Fruit fly (Drosophila melanogaster) whole organism, prepupa: Measurements from ENCODE around the gene gNacalpha.

Experiments
- Blimp-1 ChIP-seq: fragments of 200-800 bp; sonication (Bioruptor generic); optimal IDR thresholded peaks from 3 replicates; lab custom pipeline; 2017; ENCODE audit warnings: missing biosample characterization, missing genetic modification characterization, mild to moderate bottlenecking, moderate library complexity, missing genetic modification reagents
- CG11294 ChIP-seq: fragments of 200-800 bp; sonication (Bioruptor generic); IDR thresholded peaks from 2 replicates; pipeline ENCODE4 v1.3.6; 2022; ENCODE audit warnings: missing biosample characterization, missing genetic modification characterization
- CG11762 ChIP-seq: fragments of 200-800 bp; sonication (Bioruptor generic); optimal IDR thresholded peaks from 3 replicates; lab custom pipeline; 2016; ENCODE audit warnings: missing biosample characterization, missing genetic modification characterization; ENCODE audit not compliant: insufficient read depth
- CG15336 ChIP-seq: fragments of 200-800 bp; sonication (Bioruptor generic); IDR thresholded peaks from 2 replicates; pipeline ENCODE4 v1.3.6; 2022; ENCODE audit warnings: missing biosample characterization, missing genetic modification characterization
- CG31627 ChIP-seq: fragments of 200-800 bp; sonication (Bioruptor generic); optimal IDR thresholded peaks from 3 replicates; lab custom pipeline; 2016; ENCODE audit warnings: missing biosample characterization, missing genetic modification characterization
- CG32006 ChIP-seq: fragments of 200-800 bp; sonication (Bioruptor generic); optimal IDR thresholded peaks from 3 replicates; lab custom pipeline; 2017; ENCODE audit warnings: missing biosample characterization, mild to moderate bottlenecking, missing genetic modification characterization
- CG34406 ChIP-seq: fragments of 200-800 bp; sonication (Bioruptor generic); optimal IDR thresholded peaks from 3 replicates; lab custom pipeline; 2016; ENCODE audit warnings: missing biosample characterization, missing genetic modification characterization
- CG4318 ChIP-seq: fragments of 200-800 bp; sonication (Bioruptor generic); optimal IDR thresholded peaks from 3 replicates; lab custom pipeline; 2017; ENCODE audit warnings: missing biosample characterization, mild to moderate bottlenecking, missing genetic modification characterization
- CG6163 ChIP-seq: fragments of 200-800 bp; sonication (Bioruptor generic); IDR thresholded peaks from 3 replicates; pipeline ENCODE4 v1.3.6; 2022; ENCODE audit warnings: missing biosample characterization, missing genetic modification characterization
- CG6276 ChIP-seq: fragments of 200-800 bp; sonication (Bioruptor generic); optimal IDR thresholded peaks from 2 replicates; lab custom pipeline; 2017; ENCODE audit warnings: missing biosample characterization, mild to moderate bottlenecking, missing genetic modification characterization
- CG6808 ChIP-seq: fragments of 200-800 bp; sonication (Bioruptor generic); optimal IDR thresholded peaks from 3 replicates; lab custom pipeline; 2017; ENCODE audit warnings: missing biosample characterization, missing genetic modification characterization, mild to moderate bottlenecking, moderate library complexity, missing genetic modification reagents
- CG6854 ChIP-seq: fragments of 200-800 bp; sonication (Bioruptor generic); optimal IDR thresholded peaks from 2 replicates; lab custom pipeline; 2017; ENCODE audit warnings: missing biosample characterization, mild to moderate bottlenecking, missing genetic modification characterization
- CG7368 ChIP-seq: fragments of 200-800 bp; sonication (Bioruptor generic); optimal IDR thresholded peaks from 3 replicates; lab custom pipeline; 2016; ENCODE audit warnings: missing biosample characterization, missing genetic modification characterization
- CG8119 ChIP-seq: fragments of 200-800 bp; sonication (Bioruptor generic); IDR thresholded peaks from 3 replicates; pipeline ENCODE4 v1.3.6; 2022; ENCODE audit warnings: missing biosample characterization, missing genetic modification characterization
- CG8319 ChIP-seq: fragments of 200-800 bp; sonication (Bioruptor generic); optimal IDR thresholded peaks from 3 replicates; lab custom pipeline; 2016; ENCODE audit warnings: missing biosample characterization, missing genetic modification characterization
- CG8632 ChIP-seq: fragments of 200-800 bp; sonication (Bioruptor generic); optimal IDR thresholded peaks from 3 replicates; lab custom pipeline; 2016; ENCODE audit warnings: missing biosample characterization, missing genetic modification characterization
- CG9139 ChIP-seq: fragments of 200-800 bp; sonication (Bioruptor generic); optimal IDR thresholded peaks from 3 replicates; lab custom pipeline; 2017; ENCODE audit warnings: missing biosample characterization, mild to moderate bottlenecking, missing genetic modification characterization
- Eip78C ChIP-seq: fragments of 200-800 bp; sonication (Bioruptor generic); peaks from one replicate; lab custom pipeline; 2016; ENCODE audit warnings: missing biosample characterization, missing genetic modification characterization
- Ets21C ChIP-seq: fragments of 200-800 bp; sonication (Bioruptor generic); optimal IDR thresholded peaks from 3 replicates; lab custom pipeline; 2016; ENCODE audit warnings: missing biosample characterization, missing genetic modification characterization
- Ets96B ChIP-seq: fragments of 200-800 bp; optimal IDR thresholded peaks from 2 replicates; lab custom pipeline; 2019; ENCODE audit warnings: missing biosample characterization, mild to moderate bottlenecking, missing genetic modification characterization, moderate library complexity
- Gug ChIP-seq: fragments of 200-800 bp; sonication (Bioruptor generic); IDR thresholded peaks from 2 replicates; pipeline ENCODE4 v1.3.6; 2022; ENCODE audit warnings: missing biosample characterization, missing genetic modification characterization
- Hr38 ChIP-seq: sonication (Bioruptor generic); optimal IDR thresholded peaks from 2 replicates; lab custom pipeline; 2016; ENCODE audit warnings: missing biosample characterization, missing genetic modification characterization
- Hr39 ChIP-seq: fragments of 200-800 bp; sonication (Bioruptor generic); optimal IDR thresholded peaks from 2 replicates; lab custom pipeline; 2016; ENCODE audit warnings: missing biosample characterization, missing genetic modification characterization
- Hr4 ChIP-seq: fragments of 200-800 bp; sonication (Bioruptor generic); optimal IDR thresholded peaks from 3 replicates; lab custom pipeline; 2016; ENCODE audit warnings: missing biosample characterization, missing genetic modification characterization
- Lpt ChIP-seq: fragments of 200-800 bp; sonication (Bioruptor generic); optimal IDR thresholded peaks from 3 replicates; lab custom pipeline; 2016; ENCODE audit warnings: missing biosample characterization, missing genetic modification characterization
- Met ChIP-seq: fragments of 200-800 bp; sonication (Bioruptor generic); optimal IDR thresholded peaks from 3 replicates; lab custom pipeline; 2016; ENCODE audit warnings: missing biosample characterization, missing genetic modification characterization
- OdsH ChIP-seq: fragments of 200-800 bp; sonication (Bioruptor generic); optimal IDR thresholded peaks from 3 replicates; lab custom pipeline; 2016; ENCODE audit warnings: missing biosample characterization, missing genetic modification characterization
- Sox102F ChIP-seq: fragments of 200-800 bp; sonication (Bioruptor generic); optimal IDR thresholded peaks from 2 replicates; lab custom pipeline; 2016; ENCODE audit warnings: missing biosample characterization, mild to moderate bottlenecking, missing genetic modification characterization
- achi ChIP-seq: fragments of 200-800 bp; sonication (Bioruptor generic); optimal IDR thresholded peaks from 3 replicates; lab custom pipeline; 2016; ENCODE audit warnings: missing biosample characterization, missing genetic modification characterization
- acj6 ChIP-seq: fragments of 200-800 bp; sonication (Bioruptor generic); optimal IDR thresholded peaks from 3 replicates; lab custom pipeline; 2016; ENCODE audit warnings: missing biosample characterization, missing genetic modification characterization
- cyc ChIP-seq: fragments of 200-800 bp; sonication (Bioruptor generic); optimal IDR thresholded peaks from 3 replicates; lab custom pipeline; 2016; ENCODE audit warnings: missing biosample characterization, missing genetic modification characterization
- dac ChIP-seq: fragments of 200-800 bp; sonication (Bioruptor generic); optimal IDR thresholded peaks from 2 replicates; lab custom pipeline; 2017; ENCODE audit warnings: missing biosample characterization, mild to moderate bottlenecking, missing genetic modification characterization
- dsx ChIP-seq: fragments of 200-800 bp; optimal IDR thresholded peaks from 3 replicates; lab custom pipeline; 2019; ENCODE audit warnings: missing biosample characterization, mild to moderate bottlenecking, missing genetic modification characterization, moderate library complexity; ENCODE audit not compliant: poor library complexity, severe bottlenecking
- esn ChIP-seq: fragments of 200-800 bp; sonication (Bioruptor generic); optimal IDR thresholded peaks from 2 replicates; lab custom pipeline; 2016; ENCODE audit warnings: missing biosample characterization, mild to moderate bottlenecking, missing genetic modification characterization, moderate library complexity
- fd85E ChIP-seq: fragments of 200-800 bp; sonication (Bioruptor generic); optimal IDR thresholded peaks from 3 replicates; lab custom pipeline; 2016; ENCODE audit warnings: missing biosample characterization, missing genetic modification characterization
- fkh ChIP-seq: fragments of 200-800 bp; sonication (Bioruptor generic); optimal IDR thresholded peaks from 3 replicates; lab custom pipeline; 2017; ENCODE audit warnings: missing biosample characterization, mild to moderate bottlenecking, missing genetic modification characterization, moderate library complexity
- lz ChIP-seq: fragments of 200-800 bp; sonication (Bioruptor generic); optimal IDR thresholded peaks from 3 replicates; lab custom pipeline; 2016; ENCODE audit warnings: missing biosample characterization, missing genetic modification characterization
- net ChIP-seq: fragments of 200-800 bp; sonication (Bioruptor generic); optimal IDR thresholded peaks from 3 replicates; lab custom pipeline; 2016; ENCODE audit warnings: missing biosample characterization, missing genetic modification characterization
- pdm3 ChIP-seq: fragments of 200-800 bp; sonication (Bioruptor generic); optimal IDR thresholded peaks from 3 replicates; lab custom pipeline; 2016; ENCODE audit warnings: missing biosample characterization, missing genetic modification characterization
- spab ChIP-seq: fragments of 200-800 bp; sonication (Bioruptor generic); optimal IDR thresholded peaks from 2 replicates; lab custom pipeline; 2017; ENCODE audit warnings: missing biosample characterization, mild to moderate bottlenecking, missing genetic modification characterization, missing genetic modification reagents
- ss ChIP-seq, 2 experiments: fragments of 200-800 bp; sonication (Bioruptor generic); optimal IDR thresholded peaks; 2 replicates in 1 of 2; 3 replicates in 1 of 2; lab custom pipeline; 2017 to 2018; ENCODE audit warnings: mild to moderate bottlenecking in 2 of 2, missing biosample characterization in 2 of 2, missing genetic modification characterization in 2 of 2, moderate library complexity in 1 of 2
- svp ChIP-seq: fragments of 200-800 bp; sonication (Bioruptor generic); peaks from one replicate; lab custom pipeline; 2016; ENCODE audit warnings: missing biosample characterization, missing genetic modification characterization
- vri ChIP-seq: fragments of 200-800 bp; sonication (Bioruptor generic); optimal IDR thresholded peaks from 3 replicates; lab custom pipeline; 2016; ENCODE audit warnings: missing biosample characterization, mild to moderate bottlenecking, missing genetic modification characterization

Gene gNacalpha

DNA sequence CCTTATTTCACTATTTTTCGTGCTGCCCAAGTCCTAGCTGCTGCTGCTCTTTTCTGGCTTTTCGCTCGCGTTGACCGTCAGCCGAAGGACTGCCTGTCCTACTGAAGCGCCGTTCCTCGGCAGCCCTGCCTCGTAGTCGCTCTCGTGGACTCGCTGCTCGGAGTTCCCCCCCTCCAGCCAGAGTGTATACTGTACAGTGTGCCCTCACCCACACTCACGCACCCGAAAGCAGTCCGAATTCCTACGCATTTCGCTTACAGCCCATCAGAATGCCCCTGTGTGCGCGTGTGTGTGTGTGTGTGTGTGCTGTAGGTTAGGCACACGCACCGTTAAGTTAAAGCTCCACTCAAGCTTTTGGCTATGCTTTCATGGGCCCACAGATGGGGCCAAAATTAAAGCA, 10.9 kb downstream of the gNacalpha start, which contains the start of gene IA-2:
IA-2 (minus strand) TSS at position 89 of the 400 bp plus-strand sequence.
- TF ChIP-seq Eip78C (GFP tag; lab: Kevin White, UChicago) (no peak), spab (no peak), svp (GFP tag; lab: Kevin White, UChicago) (no peak), lz (no peak), Met (GFP tag; lab: Kevin White, UChicago) (no peak), Ets21C (GFP tag; lab: Kevin White, UChicago) (no peak), CG15336 (GFP tag; lab: Robert Waterston, UW) (no peak), CG7368 (GFP tag; lab: Kevin White, UChicago) (no peak), dsx (GFP tag; lab: Kevin White, UChicago) (no peak), CG9139 (GFP tag; lab: Kevin White, UChicago) (no peak), Hr39 (GFP tag; lab: Kevin White, UChicago) (no peak), CG11762 (GFP tag; lab: Kevin White, UChicago) (no peak), ss (GFP tag; optimal IDR thresholded peaks at IDR 0.05; lab: Kevin White, UChicago) (no peak)

DNA sequence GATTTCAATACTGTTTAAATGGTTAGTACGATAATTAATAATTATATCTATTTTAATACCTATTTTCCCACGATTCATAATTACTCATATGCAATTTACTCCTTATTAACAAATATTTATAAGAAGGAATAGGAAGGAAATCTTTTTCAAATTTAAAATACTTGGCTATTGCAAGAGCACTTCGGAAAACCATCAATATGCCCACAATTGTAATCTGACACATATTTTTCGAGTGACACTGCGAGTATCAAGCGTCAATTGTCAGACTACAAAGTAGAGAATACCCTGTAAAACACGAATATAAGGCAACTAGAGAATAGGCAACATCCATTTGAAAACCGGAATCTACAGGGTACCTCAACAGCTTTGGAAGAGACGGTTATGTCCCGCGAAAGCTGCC, 11.4 kb downstream of the gNacalpha start:
- TF ChIP-seq CG32006 (GFP tag; lab: Kevin White, UChicago), result peak; percentile 49
- TF ChIP-seq OdsH (GFP tag; lab: Kevin White, UChicago), result peak; percentile 17
- no peak for TF ChIP-seq CG8319
- TF ChIP-seq CG4318 (GFP tag; lab: Kevin White, UChicago), result peak; percentile 0
- TF ChIP-seq Ets96B (tag; lab: Kevin White, UChicago), result no peak
- peak; percentile 3 for TF ChIP-seq Hr4 (GFP tag; lab: Kevin White, UChicago)
- TF ChIP-seq svp (GFP tag; lab: Kevin White, UChicago), result peak; percentile 57
- peak; percentile 17; the same call in 1 of the 2 replicates for TF ChIP-seq CG15336 (GFP tag; lab: Robert Waterston, UW)
- TF ChIP-seq Eip78C (GFP tag; lab: Kevin White, UChicago), result peak; percentile 60

DNA sequence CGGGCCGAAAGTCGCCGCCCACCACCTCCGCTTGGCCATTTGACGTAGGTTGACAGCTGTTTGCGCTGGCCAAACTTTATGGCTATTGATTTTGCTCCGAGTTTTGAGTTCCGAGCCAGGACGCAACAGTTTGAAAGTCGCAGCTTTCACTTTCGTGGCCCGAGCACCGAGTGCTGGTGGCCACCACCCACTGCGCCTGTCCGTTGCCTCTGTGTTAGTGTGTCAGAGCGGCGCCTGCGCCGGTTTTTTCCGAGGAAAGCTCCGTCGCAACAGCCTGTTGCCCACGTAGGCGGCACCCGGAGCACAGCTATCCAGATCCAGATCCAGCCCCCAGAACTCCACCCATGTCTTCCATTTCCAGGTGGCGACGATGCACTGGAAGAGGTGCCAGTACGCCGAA, 11.8 kb downstream of the gNacalpha start:
- TF ChIP-seq Hr39 (GFP tag; lab: Kevin White, UChicago), result no peak
- TF ChIP-seq pdm3 (GFP tag; lab: Kevin White, UChicago), result no peak
- no peak for TF ChIP-seq Hr38 (GFP tag; lab: Kevin White, UChicago)
- TF ChIP-seq dsx (GFP tag; lab: Kevin White, UChicago), result no peak
- TF ChIP-seq CG6808 (GFP tag; lab: Kevin White, UChicago), result no peak
- no peak for TF ChIP-seq CG6276 (GFP tag; lab: Kevin White, UChicago)
- TF ChIP-seq Ets21C (GFP tag; lab: Kevin White, UChicago), result no peak
- no peak for TF ChIP-seq CG4318 (GFP tag; lab: Kevin White, UChicago)
- no peak for TF ChIP-seq cyc
- TF ChIP-seq, all 60 proteins: peak for 0

DNA sequence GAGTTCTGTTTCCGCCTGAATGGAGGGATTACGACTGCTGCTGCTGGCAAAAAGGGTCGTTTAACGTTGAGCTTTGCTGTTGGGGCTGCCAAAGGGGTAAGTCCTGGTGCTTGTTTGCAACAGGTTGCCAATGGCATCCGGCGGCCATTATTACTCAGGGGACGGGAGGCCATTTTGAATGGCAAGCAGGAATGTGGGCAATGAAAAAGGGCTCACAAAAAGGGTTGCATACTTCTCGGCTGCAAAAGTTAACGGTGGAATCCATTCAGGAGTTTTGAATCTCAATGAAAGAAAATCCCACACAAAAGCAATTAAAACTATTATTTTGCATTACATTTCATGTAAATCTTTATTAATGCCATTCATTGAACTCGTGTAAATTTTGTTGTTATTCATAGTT, 12.3 kb downstream of the gNacalpha start:
- no peak for TF ChIP-seq cyc
- no peak for TF ChIP-seq vri (GFP tag; lab: Kevin White, UChicago)
- TF ChIP-seq dac, result no peak
- TF ChIP-seq CG11762 (GFP tag; lab: Kevin White, UChicago), result no peak
- peak; percentile 3 for TF ChIP-seq net (GFP tag; lab: Kevin White, UChicago)
- TF ChIP-seq pdm3 (GFP tag; lab: Kevin White, UChicago), result no peak
- TF ChIP-seq achi (GFP tag; lab: Kevin White, UChicago), result no peak
- peak; percentile 23 for TF ChIP-seq CG34406 (GFP tag; lab: Kevin White, UChicago)
- no peak for TF ChIP-seq CG7368 (GFP tag; lab: Kevin White, UChicago)
- no peak for TF ChIP-seq CG31627
- no peak for TF ChIP-seq CG9139 (GFP tag; lab: Kevin White, UChicago)
- TF ChIP-seq spab, result no peak
- no peak for TF ChIP-seq Sox102F (GFP tag; lab: Kevin White, UChicago)
- TF ChIP-seq Gug (GFP tag; lab: Robert Waterston, UW), result no peak
- TF ChIP-seq fd85E (GFP tag; lab: Kevin White, UChicago), result no peak
- TF ChIP-seq CG6163 (GFP tag; lab: Robert Waterston, UW), result no peak
- TF ChIP-seq acj6 (GFP tag; lab: Kevin White, UChicago), result no peak
- no peak for TF ChIP-seq CG8119
- TF ChIP-seq Blimp-1, result no peak
- no peak for TF ChIP-seq lz
- TF ChIP-seq CG6854 (GFP tag; lab: Kevin White, UChicago), result no peak
- no peak for TF ChIP-seq fkh
- TF ChIP-seq Lpt (GFP tag; lab: Kevin White, UChicago), result no peak
- no peak for TF ChIP-seq CG8632
- no peak for TF ChIP-seq CG6808 (GFP tag; lab: Kevin White, UChicago)
- no peak for TF ChIP-seq Ets96B (tag; lab: Kevin White, UChicago)
- TF ChIP-seq dsx (GFP tag; lab: Kevin White, UChicago), result no peak
- no peak for TF ChIP-seq Hr38 (GFP tag; lab: Kevin White, UChicago)
- no peak for TF ChIP-seq CG11294 (GFP tag; lab: Robert Waterston, UW)
- no peak for TF ChIP-seq ss (GFP tag; optimal IDR thresholded peaks at IDR 0.05; lab: Kevin White, UChicago)
- TF ChIP-seq esn (GFP tag; lab: Kevin White, UChicago), result no peak
